Fruit fly (Drosophila melanogaster) whole organism, embryonic: ENCODE results near the gene CG43922.

Experiments
- Bdp1 ChIP-seq: fragments of 200-800 bp; sonication (Bioruptor generic); optimal IDR thresholded peaks from 3 replicates; lab custom pipeline; 2016; ENCODE audit warnings: missing biosample characterization, missing genetic modification characterization
- CG10431 ChIP-seq: fragments of 200-800 bp; sonication (Bioruptor generic); optimal IDR thresholded peaks from 3 replicates; lab custom pipeline; 2018; ENCODE audit warnings: missing biosample characterization, mild to moderate bottlenecking, missing genetic modification characterization
- CG11085 ChIP-seq: fragments of 200-800 bp; sonication (Bioruptor generic); IDR thresholded peaks from 2 replicates; pipeline ENCODE4 v1.3.6; 2022; ENCODE audit warnings: missing biosample characterization, missing genetic modification characterization
- CG1233 ChIP-seq: fragments of 200-800 bp; sonication (Bioruptor generic); optimal IDR thresholded peaks from 4 replicates; lab custom pipeline; 2018; ENCODE audit warnings: missing biosample characterization, mild to moderate bottlenecking, missing genetic modification characterization
- CG13894 ChIP-seq: fragments of 200-800 bp; sonication (Bioruptor generic); optimal IDR thresholded peaks from 3 replicates; lab custom pipeline; 2018; ENCODE audit warnings: missing biosample characterization, mild to moderate bottlenecking, missing genetic modification characterization, moderate library complexity
- CG14667 ChIP-seq: fragments of 200-800 bp; sonication (Bioruptor generic); IDR thresholded peaks from 2 replicates; pipeline ENCODE4 v1.3.6; 2022; ENCODE audit warnings: missing biosample characterization, missing genetic modification characterization
- CG14860 ChIP-seq: fragments of 200-800 bp; sonication (Bioruptor generic); IDR thresholded peaks from 3 replicates; pipeline ENCODE4 v1.3.6; 2022; ENCODE audit warnings: missing biosample characterization, missing genetic modification characterization; ENCODE audit not compliant: partially characterized antibody
- CG1602 ChIP-seq: fragments of 200-800 bp; sonication (Bioruptor generic); optimal IDR thresholded peaks from 3 replicates; lab custom pipeline; 2016; ENCODE audit warnings: missing biosample characterization, missing genetic modification characterization
- CG16863 ChIP-seq: fragments of 200-800 bp; sonication (Bioruptor generic); optimal IDR thresholded peaks from 3 replicates; lab custom pipeline; 2016; ENCODE audit warnings: missing biosample characterization, missing genetic modification characterization
- CG17802 ChIP-seq: fragments of 200-800 bp; sonication (Bioruptor generic); optimal IDR thresholded peaks from 2 replicates; lab custom pipeline; 2018; ENCODE audit warnings: missing biosample characterization, mild to moderate bottlenecking, missing genetic modification characterization, moderate library complexity
- CG18262 ChIP-seq: fragments of 200-800 bp; optimal IDR thresholded peaks from 3 replicates; lab custom pipeline; 2019; ENCODE audit warnings: missing biosample characterization, mild to moderate bottlenecking, missing genetic modification characterization, moderate library complexity
- CG2889 ChIP-seq: fragments of 200-800 bp; sonication (Bioruptor generic); IDR thresholded peaks from 3 replicates; pipeline ENCODE4 v1.3.6; 2022; ENCODE audit warnings: missing biosample characterization, missing genetic modification characterization
- CG31224 ChIP-seq: fragments of 200-800 bp; sonication (Bioruptor generic); IDR thresholded peaks from 2 replicates; pipeline ENCODE4 v1.3.6; 2022; ENCODE audit warnings: missing biosample characterization, missing genetic modification characterization
- CG34376 ChIP-seq: fragments of 200-800 bp; sonication (Bioruptor generic); optimal IDR thresholded peaks from 2 replicates; lab custom pipeline; 2018; ENCODE audit warnings: missing biosample characterization, mild to moderate bottlenecking, missing genetic modification characterization
- CG3995 ChIP-seq: fragments of 200-800 bp; sonication (Bioruptor generic); optimal IDR thresholded peaks from 3 replicates; lab custom pipeline; 2016; ENCODE audit warnings: missing biosample characterization, missing genetic modification characterization
- CG42726 ChIP-seq: fragments of 200-800 bp; sonication (Bioruptor generic); IDR thresholded peaks from 2 replicates; pipeline ENCODE4 v1.3.6; 2022; ENCODE audit warnings: missing biosample characterization, missing genetic modification characterization; ENCODE audit not compliant: partially characterized antibody
- CG4820 ChIP-seq: fragments of 200-800 bp; sonication (Bioruptor generic); optimal IDR thresholded peaks from 3 replicates; lab custom pipeline; 2016; ENCODE audit warnings: missing biosample characterization, missing genetic modification characterization
- CG6791 ChIP-seq: fragments of 200-800 bp; sonication (Bioruptor generic); IDR thresholded peaks from 3 replicates; pipeline ENCODE4 v1.3.6; 2022; ENCODE audit warnings: missing biosample characterization, missing genetic modification characterization; ENCODE audit not compliant: partially characterized antibody
- CG7271 ChIP-seq: fragments of 200-800 bp; sonication (Bioruptor generic); optimal IDR thresholded peaks from 2 replicates; lab custom pipeline; 2018; ENCODE audit warnings: missing biosample characterization, mild to moderate bottlenecking, missing genetic modification characterization, moderate library complexity
- CG7372 ChIP-seq: fragments of 200-800 bp; sonication (Bioruptor generic); IDR thresholded peaks from 2 replicates; pipeline ENCODE4 v1.3.6; 2022; ENCODE audit warnings: missing biosample characterization, missing genetic modification characterization
- CG8290 ChIP-seq, 3 experiments: fragments of 200-800 bp; sonication (Bioruptor generic); optimal IDR thresholded peaks; 2 replicates each; lab custom pipeline; 2016 to 2019; ENCODE audit warnings: missing biosample characterization in 3 of 3, missing genetic modification characterization in 3 of 3, mild to moderate bottlenecking in 2 of 3, moderate library complexity in 1 of 3
- CG8765 ChIP-seq: fragments of 200-800 bp; sonication (Bioruptor generic); IDR thresholded peaks from 2 replicates; pipeline ENCODE4 v1.3.6; 2022; ENCODE audit warnings: missing biosample characterization, missing genetic modification characterization
- CG8924 ChIP-seq: fragments of 200-800 bp; optimal IDR thresholded peaks from 3 replicates; lab custom pipeline; 2019; ENCODE audit warnings: missing biosample characterization, mild to moderate bottlenecking, missing genetic modification characterization, moderate library complexity
- CrebB ChIP-seq: fragments of 200-800 bp; sonication (Bioruptor generic); optimal IDR thresholded peaks from 3 replicates; lab custom pipeline; 2018; ENCODE audit warnings: missing biosample characterization, mild to moderate bottlenecking, missing genetic modification characterization
- Deaf1 ChIP-seq: fragments of 200-800 bp; optimal IDR thresholded peaks from 3 replicates; lab custom pipeline; 2019; ENCODE audit warnings: missing biosample characterization, mild to moderate bottlenecking, missing genetic modification characterization, moderate library complexity
- Dip2 ChIP-seq: fragments of 200-800 bp; sonication (Bioruptor generic); IDR thresholded peaks from 2 replicates; pipeline ENCODE4 v1.3.6; 2022; ENCODE audit warnings: missing biosample characterization, missing genetic modification characterization
- E2f1 ChIP-seq: fragments of 200-800 bp; sonication (Bioruptor generic); IDR thresholded peaks from 2 replicates; pipeline ENCODE4 v1.3.6; 2022; ENCODE audit warnings: missing biosample characterization, missing genetic modification characterization
- Fer3 ChIP-seq: fragments of 200-800 bp; sonication (Bioruptor generic); optimal IDR thresholded peaks from 2 replicates; lab custom pipeline; 2018; ENCODE audit warnings: missing biosample characterization, mild to moderate bottlenecking, missing genetic modification characterization, moderate library complexity
- HHEX ChIP-seq: fragments of 200-800 bp; sonication (Bioruptor generic); optimal IDR thresholded peaks from 3 replicates; lab custom pipeline; 2017; ENCODE audit warnings: missing biosample characterization, mild to moderate bottlenecking, missing genetic modification characterization, missing genetic modification reagents
- Lim3 ChIP-seq: fragments of 200-800 bp; sonication (Bioruptor generic); IDR thresholded peaks from 2 replicates; pipeline ENCODE4 v1.3.6; 2022; ENCODE audit warnings: missing biosample characterization, missing genetic modification characterization
- Neu2 ChIP-seq: fragments of 200-800 bp; sonication (Bioruptor generic); optimal IDR thresholded peaks from 3 replicates; lab custom pipeline; 2016; ENCODE audit warnings: missing biosample characterization, missing genetic modification characterization, borderline replicate concordance
- Ptx1 ChIP-seq: fragments of 200-800 bp; sonication (Bioruptor generic); IDR thresholded peaks from 2 replicates; pipeline ENCODE4 v1.3.6; 2022; ENCODE audit warnings: missing biosample characterization, missing genetic modification characterization
- Scr ChIP-seq: fragments of 200-800 bp; sonication (Bioruptor generic); IDR thresholded peaks from 2 replicates; pipeline ENCODE4 v1.3.6; 2022; ENCODE audit warnings: missing biosample characterization, missing genetic modification characterization; ENCODE audit not compliant: partially characterized antibody
- Sry-δ ChIP-seq: fragments of 200-800 bp; sonication (Bioruptor generic); optimal IDR thresholded peaks from 2 replicates; lab custom pipeline; 2016; ENCODE audit warnings: missing biosample characterization, missing genetic modification characterization
- abd-A ChIP-seq: fragments of 200-800 bp; sonication (Bioruptor generic); optimal IDR thresholded peaks from 3 replicates; lab custom pipeline; 2019; ENCODE audit warnings: missing biosample characterization, mild to moderate bottlenecking, missing genetic modification characterization, moderate library complexity
- aop ChIP-seq: fragments of 200-800 bp; sonication (Bioruptor generic); IDR thresholded peaks from 2 replicates; pipeline ENCODE4 v1.3.6; 2022; ENCODE audit warnings: missing biosample characterization, missing genetic modification characterization
- fru ChIP-seq: fragments of >200 bp; optimal IDR thresholded peaks from 2 replicates; lab custom pipeline; 2017
- gro ChIP-seq: fragments of 200-800 bp; sonication (Bioruptor generic); optimal IDR thresholded peaks from 2 replicates; lab custom pipeline; 2016; ENCODE audit warnings: missing biosample characterization, missing genetic modification characterization
- gt ChIP-seq: fragments of 200-800 bp; sonication (Bioruptor generic); IDR thresholded peaks from 2 replicates; pipeline ENCODE4 v1.3.6; 2022; ENCODE audit warnings: missing biosample characterization, missing genetic modification characterization
- lmd ChIP-seq: fragments of 200-800 bp; sonication (Bioruptor generic); IDR thresholded peaks from 2 replicates; pipeline ENCODE4 v1.3.6; 2022; ENCODE audit warnings: missing biosample characterization, missing genetic modification characterization
- maf-S ChIP-seq: fragments of 200-800 bp; sonication (Bioruptor generic); optimal IDR thresholded peaks from 2 replicates; lab custom pipeline; 2016; ENCODE audit warnings: missing biosample characterization, missing genetic modification characterization
- mld ChIP-seq: fragments of 200-800 bp; sonication (Bioruptor generic); IDR thresholded peaks from 3 replicates; pipeline ENCODE4 v1.3.6; 2022; ENCODE audit warnings: missing biosample characterization, missing genetic modification characterization; ENCODE audit not compliant: partially characterized antibody
- pan ChIP-seq, 4 experiments: fragments of >200 bp in 3 of 4; fragments of 200-800 bp in 1 of 4; sonication (Bioruptor generic) in 1 of 4; optimal IDR thresholded peaks in 3 of 4; IDR thresholded peaks in 1 of 4; 2 replicates each; pipeline versions ENCODE4 v1.3.6 to Lab custom; 2017 to 2022; ENCODE audit warnings: missing biosample characterization in 2 of 4, missing genetic modification characterization in 2 of 4, mixed read lengths in 1 of 4
- ranshi ChIP-seq: fragments of 200-800 bp; sonication (Bioruptor generic); IDR thresholded peaks from 2 replicates; pipeline ENCODE4 v1.3.6; 2022; ENCODE audit warnings: missing biosample characterization, missing genetic modification characterization
- sc ChIP-seq, 3 experiments: fragments of >200 bp in 2 of 3; fragments of 200-800 bp in 1 of 3; sonication (Bioruptor generic) in 1 of 3; optimal IDR thresholded peaks; 2 replicates in 2 of 3; 3 replicates in 1 of 3; lab custom pipeline; 2017; ENCODE audit warnings: mild to moderate bottlenecking in 1 of 3, missing biosample characterization in 1 of 3, missing genetic modification characterization in 1 of 3, missing genetic modification reagents in 1 of 3
- sima ChIP-seq: fragments of 200-800 bp; sonication (Bioruptor generic); optimal IDR thresholded peaks from 2 replicates; lab custom pipeline; 2016; ENCODE audit warnings: missing biosample characterization, missing genetic modification characterization
- sisA ChIP-seq: fragments of 200-800 bp; sonication (Bioruptor generic); IDR thresholded peaks from 2 replicates; pipeline ENCODE4 v1.3.6; 2022; ENCODE audit warnings: missing biosample characterization, missing genetic modification characterization
- trem ChIP-seq: fragments of 200-800 bp; optimal IDR thresholded peaks from 3 replicates; lab custom pipeline; 2019; ENCODE audit warnings: missing biosample characterization, mild to moderate bottlenecking, missing genetic modification characterization, moderate library complexity
- tx ChIP-seq: fragments of 200-800 bp; sonication (Bioruptor generic); optimal IDR thresholded peaks from 2 replicates; lab custom pipeline; 2016; ENCODE audit warnings: missing biosample characterization, missing genetic modification characterization

The CG43922 gene

dm6 chr2L:6338367-6338975 lies 29.9 kb upstream of the CG43922 start, which contains the start of the genes Pez and Cpr (continued):
- no peak for TF ChIP-seq sisA (GFP tag; lab: Robert Waterston, UW)
- peak; percentile 92 for TF ChIP-seq Dip2 (GFP tag; lab: Robert Waterston, UW)
- TF ChIP-seq CG8924 (tag; lab: Kevin White, UChicago) = peak; percentile 49
- no peak for TF ChIP-seq CG14667 (GFP tag; lab: Robert Waterston, UW)
- no peak for TF ChIP-seq E2f1 (GFP tag; lab: Robert Waterston, UW)
- peak; percentile 0 for TF ChIP-seq tx (GFP tag; lab: Kevin White, UChicago)
- TF ChIP-seq fru (lab: Kevin White, UChicago) = no peak
- TF ChIP-seq CG34376 (GFP tag; lab: Kevin White, UChicago) = peak; percentile 47
- TF ChIP-seq CG11085 (GFP tag; lab: Robert Waterston, UW) = no peak
- TF ChIP-seq CG3995 (GFP tag; lab: Kevin White, UChicago) = peak; percentile 30
- peak; percentile 67 for TF ChIP-seq CG16863 (GFP tag; lab: Kevin White, UChicago)
- TF ChIP-seq CG13894 (tag; lab: Kevin White, UChicago) = no peak
- peak; percentile 48 for TF ChIP-seq CG8290 (GFP tag; optimal IDR thresholded peaks at IDR 0.05; lab: Kevin White, UChicago)
- TF ChIP-seq CG8290 (tag; optimal IDR thresholded peaks at IDR 0.05; lab: Kevin White, UChicago) = peak; percentile 28 to 90
- no peak for TF ChIP-seq CG7372
- TF ChIP-seq CG42726 (GFP tag; lab: Robert Waterston, UW) = peak; percentile 74
- TF ChIP-seq CG4820 (GFP tag; lab: Kevin White, UChicago) = peak; percentile 16
- TF ChIP-seq HHEX (GFP tag; lab: Kevin White, UChicago) = peak; percentile 14
- no peak for TF ChIP-seq CrebB (tag; lab: Kevin White, UChicago)
- no peak for TF ChIP-seq maf-S (GFP tag; lab: Kevin White, UChicago)
- peak; percentile 6; the same call in 1 of the 2 replicates for TF ChIP-seq lmd
- TF ChIP-seq CG8765 (GFP tag; lab: Robert Waterston, UW) = peak; percentile 37; the same call in 1 of the 2 replicates
- TF ChIP-seq pan (optimal IDR thresholded peaks at IDR 0.05; lab: Kevin White, UChicago) = no peak
- TF ChIP-seq pan (GFP tag; optimal IDR thresholded peaks at IDR 0.05 in 1 of 2, IDR thresholded peaks at IDR 0.05 in 1 of 2) = peak in 1 of 2 experiments; percentile 24
- TF ChIP-seq Lim3 (GFP tag; lab: Robert Waterston, UW) = no peak
- TF ChIP-seq ranshi (GFP tag; lab: Robert Waterston, UW) = peak; percentile 36; the same call in 1 of the 2 replicates
- peak; percentile 77 for TF ChIP-seq CG14860 (GFP tag; lab: Robert Waterston, UW)
- no peak for TF ChIP-seq Bdp1 (GFP tag; lab: Kevin White, UChicago)
- no peak for TF ChIP-seq CG2889 (GFP tag; lab: Robert Waterston, UW)
- peak; percentile 81 for TF ChIP-seq CG6791
- TF ChIP-seq CG10431 (GFP tag; lab: Kevin White, UChicago) = peak; percentile 32
- no peak for TF ChIP-seq sima
- no peak for TF ChIP-seq CG31224 (GFP tag; lab: Robert Waterston, UW)
- TF ChIP-seq Deaf1 (tag; lab: Kevin White, UChicago) = no peak
- 0 out of 2 replicates have a peak, but pooled peaks have one; percentile 25 for TF ChIP-seq gt (GFP tag; lab: Robert Waterston, UW)
- no peak for TF ChIP-seq abd-A (tag; lab: Kevin White, UChicago)
- TF ChIP-seq sc (optimal IDR thresholded peaks at IDR 0.05; lab: Kevin White, UChicago) = no peak
- TF ChIP-seq sc (GFP tag; optimal IDR thresholded peaks at IDR 0.05; lab: Kevin White, UChicago) = peak; percentile 5
- no peak for TF ChIP-seq CG7271
- no peak for TF ChIP-seq Neu2
- peak; percentile 21 for TF ChIP-seq Fer3 (tag; lab: Kevin White, UChicago)
- no peak for TF ChIP-seq aop
- no peak for TF ChIP-seq CG1233 (GFP tag; lab: Kevin White, UChicago)
- TF ChIP-seq CG17802 (tag; lab: Kevin White, UChicago) = no peak
- peak; percentile 38; the same call in 1 of the 2 replicates for TF ChIP-seq Ptx1
- peak; percentile 84 for TF ChIP-seq Scr (GFP tag; lab: Robert Waterston, UW)
- TF ChIP-seq mld (GFP tag; lab: Robert Waterston, UW) = peak; percentile 86
- TF ChIP-seq gro = peak; percentile 46
- peak; percentile 55 for TF ChIP-seq Sry-δ (GFP tag; lab: Kevin White, UChicago)
- no peak for TF ChIP-seq trem (tag; lab: Kevin White, UChicago)
- TF ChIP-seq CG1602 (GFP tag; lab: Kevin White, UChicago) = no peak
- TF ChIP-seq CG18262 (tag; lab: Kevin White, UChicago) = no peak
